Worm (Caenorhabditis elegans): ENCODE measurements around the gene srv-3.

DNA sequence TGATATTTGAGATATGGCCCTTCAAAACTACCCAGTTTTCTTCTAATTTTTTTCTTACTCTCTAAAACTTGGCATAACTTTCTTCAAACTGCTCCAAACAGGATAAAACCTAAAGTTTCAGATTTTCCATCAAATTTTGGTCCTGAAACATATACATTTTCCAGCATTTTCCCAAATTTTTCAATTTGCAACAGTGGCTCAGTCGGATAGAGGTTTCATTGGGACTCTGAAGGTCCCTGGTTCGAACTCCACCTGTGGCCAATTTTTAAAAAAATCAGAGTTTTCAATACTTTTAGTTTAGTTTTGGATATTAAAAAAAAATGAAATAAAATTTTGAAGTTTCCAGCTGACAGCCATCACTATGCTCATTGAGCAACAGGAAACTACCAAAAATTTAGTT is 41.0 kb downstream of the srv-3 start:
- no peak for TF ChIP-seq nhr-237 (tag; optimal IDR thresholded peaks at IDR 0.05)
- no peak for TF ChIP-seq unc-62 (GFP tag; optimal IDR thresholded peaks at IDR 0.05)
- no peak for TF ChIP-seq lsy-2 (tag; optimal IDR thresholded peaks at IDR 0.05)
- no peak for TF ChIP-seq hlh-1 (tag; optimal IDR thresholded peaks at IDR 0.05)
- TF ChIP-seq ceh-39 (tag; optimal IDR thresholded peaks at IDR 0.05), result no peak
- no peak for TF ChIP-seq snpc-4 (tag; optimal IDR thresholded peaks at IDR 0.05)
- TF ChIP-seq nhr-28 (tag; optimal IDR thresholded peaks at IDR 0.05), result no peak
- TF ChIP-seq nhr-76 (tag; optimal IDR thresholded peaks at IDR 0.05), result no peak
- TF ChIP-seq lin-13 (tag; optimal IDR thresholded peaks at IDR 0.05), result no peak
- no peak for TF ChIP-seq ces-1 (GFP tag; optimal IDR thresholded peaks at IDR 0.05)
- no peak for TF ChIP-seq zip-8 (tag; optimal IDR thresholded peaks at IDR 0.05)

All from whole organism, mixed stage, embryonic.